Worm (Caenorhabditis elegans) whole organism, mixed stage, embryonic: ENCODE results near the gene T04F3.5.

ENCODE experiments used
- M03D4.4 ChIP-seq: sonication (generic microtip); optimal IDR thresholded peaks from 2 replicates; lab custom pipeline; 2017; ENCODE audit warnings: mild to moderate bottlenecking, missing genetic modification characterization, missing compliant biosample characterization
- bed-3 ChIP-seq: fragments of 200-800 bp; sonication (Bioruptor generic); optimal IDR thresholded peaks from 3 replicates; lab custom pipeline; 2018; ENCODE audit warnings: mild to moderate bottlenecking, missing genetic modification characterization, moderate library complexity, missing compliant biosample characterization
- blmp-1 ChIP-seq: fragments of 150-350 bp; optimal IDR thresholded peaks from 2 replicates; lab custom pipeline; 2014; ENCODE audit warnings: missing biosample characterization, missing genetic modification characterization
- ceh-39 ChIP-seq: fragments of 150-350 bp; optimal IDR thresholded peaks from 2 replicates; lab custom pipeline; 2014; ENCODE audit warnings: missing biosample characterization, missing genetic modification characterization
- ceh-43 ChIP-seq: fragments of 200-800 bp; sonication (Bioruptor generic); optimal IDR thresholded peaks from 2 replicates; lab custom pipeline; 2018; ENCODE audit warnings: mild to moderate bottlenecking, missing genetic modification characterization, moderate library complexity, missing compliant biosample characterization
- ceh-83 ChIP-seq: fragments of 200-800 bp; sonication (Bioruptor generic); optimal IDR thresholded peaks from 2 replicates; lab custom pipeline; 2018; ENCODE audit warnings: mild to moderate bottlenecking, missing genetic modification characterization, missing compliant biosample characterization
- cnd-1 ChIP-seq: fragments of 200-800 bp; sonication (Bioruptor generic); optimal IDR thresholded peaks from 2 replicates; lab custom pipeline; 2018; ENCODE audit warnings: mild to moderate bottlenecking, missing genetic modification characterization, missing compliant biosample characterization
- drap-1 ChIP-seq: fragments of 200-800 bp; sonication (Bioruptor generic); optimal IDR thresholded peaks from 3 replicates; lab custom pipeline; 2018; ENCODE audit warnings: mild to moderate bottlenecking, missing genetic modification characterization, missing compliant biosample characterization
- elt-1 ChIP-seq: sonication (generic microtip); optimal IDR thresholded peaks from 2 replicates; lab custom pipeline; 2017; ENCODE audit warnings: missing genetic modification characterization, mild to moderate bottlenecking, missing compliant biosample characterization, antibody characterized with exemption, moderate library complexity, borderline replicate concordance; ENCODE audit not compliant: insufficient read depth
- elt-3 ChIP-seq: fragments of 150-350 bp; optimal IDR thresholded peaks from 2 replicates; lab custom pipeline; 2014; ENCODE audit warnings: missing biosample characterization, missing genetic modification characterization
- flh-1 ChIP-seq: fragments of 200-800 bp; sonication (Bioruptor generic); optimal IDR thresholded peaks from 2 replicates; lab custom pipeline; 2018; ENCODE audit warnings: mild to moderate bottlenecking, missing genetic modification characterization, moderate library complexity, missing compliant biosample characterization
- ham-2 ChIP-seq: fragments of 200-800 bp; sonication (Bioruptor generic); optimal IDR thresholded peaks from 2 replicates; lab custom pipeline; 2018; ENCODE audit warnings: mild to moderate bottlenecking, missing genetic modification characterization, missing compliant biosample characterization
- hlh-1 ChIP-seq: fragments of 150-350 bp; optimal IDR thresholded peaks from 2 replicates; lab custom pipeline; 2014; ENCODE audit warnings: missing biosample characterization, missing genetic modification reagents, missing genetic modification characterization
- lin-13 ChIP-seq: fragments of 150-350 bp; optimal IDR thresholded peaks from 2 replicates; lab custom pipeline; 2014; ENCODE audit warnings: missing biosample characterization, missing genetic modification characterization
- lsy-2 ChIP-seq: fragments of 150-350 bp; optimal IDR thresholded peaks from 2 replicates; lab custom pipeline; 2014; ENCODE audit warnings: missing biosample characterization, missing genetic modification characterization
- mab-5 ChIP-seq: fragments of 150-350 bp; optimal IDR thresholded peaks from 2 replicates; lab custom pipeline; 2014; ENCODE audit warnings: missing biosample characterization, missing genetic modification characterization
- mep-1 ChIP-seq: fragments of 150-350 bp; optimal IDR thresholded peaks from 2 replicates; lab custom pipeline; 2017; ENCODE audit warnings: missing biosample characterization, missing genetic modification reagents, missing genetic modification characterization, inconsistent platforms
- mls-2 ChIP-seq: sonication (generic microtip); optimal IDR thresholded peaks from 2 replicates; lab custom pipeline; 2016; ENCODE audit warnings: mild to moderate bottlenecking, missing genetic modification characterization, moderate library complexity, missing compliant biosample characterization
- nhr-12 ChIP-seq: fragments of 150-350 bp; optimal IDR thresholded peaks from 2 replicates; lab custom pipeline; 2014; ENCODE audit warnings: missing biosample characterization, missing genetic modification characterization
- nhr-2 ChIP-seq: fragments of 150-350 bp; optimal IDR thresholded peaks from 2 replicates; lab custom pipeline; 2014; ENCODE audit warnings: missing biosample characterization, missing genetic modification characterization
- nhr-237 ChIP-seq: fragments of 150-350 bp; optimal IDR thresholded peaks from 2 replicates; lab custom pipeline; 2014; ENCODE audit warnings: missing biosample characterization, missing genetic modification characterization
- nhr-28 ChIP-seq: fragments of 150-350 bp; optimal IDR thresholded peaks from 2 replicates; lab custom pipeline; 2014; ENCODE audit warnings: missing biosample characterization, missing genetic modification characterization
- nhr-76 ChIP-seq: sonication (generic microtip); optimal IDR thresholded peaks from 2 replicates; lab custom pipeline; 2017; ENCODE audit warnings: missing biosample characterization, missing genetic modification characterization
- pha-4 ChIP-seq: fragments of 150-350 bp; optimal IDR thresholded peaks from 2 replicates; lab custom pipeline; 2018; ENCODE audit warnings: missing biosample characterization, missing genetic modification reagents, missing genetic modification characterization
- sem-2 ChIP-seq: fragments of 200-800 bp; sonication (Bioruptor generic); optimal IDR thresholded peaks from 2 replicates; lab custom pipeline; 2018; ENCODE audit warnings: mild to moderate bottlenecking, missing genetic modification characterization, missing compliant biosample characterization
- snpc-4 ChIP-seq: fragments of 150-350 bp; optimal IDR thresholded peaks from 2 replicates; lab custom pipeline; 2014; ENCODE audit warnings: missing biosample characterization, missing genetic modification characterization
- sptf-1 ChIP-seq: sonication (generic microtip); optimal IDR thresholded peaks from 2 replicates; lab custom pipeline; 2017; ENCODE audit warnings: mild to moderate bottlenecking, missing genetic modification characterization, moderate library complexity, missing compliant biosample characterization
- tbx-8 ChIP-seq: fragments of 200-800 bp; sonication (Bioruptor generic); optimal IDR thresholded peaks from 2 replicates; lab custom pipeline; 2018; ENCODE audit warnings: mild to moderate bottlenecking, missing genetic modification characterization, moderate library complexity, missing compliant biosample characterization
- unc-120 ChIP-seq: sonication (generic microtip); optimal IDR thresholded peaks from 2 replicates; lab custom pipeline; 2017; ENCODE audit warnings: missing genetic modification characterization, missing compliant biosample characterization; ENCODE audit not compliant: poor library complexity, severe bottlenecking
- unc-39 ChIP-seq: fragments of 150-350 bp; optimal IDR thresholded peaks from 2 replicates; lab custom pipeline; 2014; ENCODE audit warnings: missing biosample characterization, missing genetic modification characterization
- unc-62 ChIP-seq: fragments of 150-350 bp; optimal IDR thresholded peaks from 2 replicates; lab custom pipeline; 2014; ENCODE audit warnings: missing biosample characterization, missing genetic modification reagents, missing genetic modification characterization
- zip-8 ChIP-seq: fragments of 150-350 bp; optimal IDR thresholded peaks from 2 replicates; lab custom pipeline; 2014; ENCODE audit warnings: missing biosample characterization, missing genetic modification characterization
- ztf-11 ChIP-seq: fragments of 150-350 bp; optimal IDR thresholded peaks from 2 replicates; lab custom pipeline; 2014; ENCODE audit warnings: missing biosample characterization, missing genetic modification characterization

T04F3.5 gene

DNA sequence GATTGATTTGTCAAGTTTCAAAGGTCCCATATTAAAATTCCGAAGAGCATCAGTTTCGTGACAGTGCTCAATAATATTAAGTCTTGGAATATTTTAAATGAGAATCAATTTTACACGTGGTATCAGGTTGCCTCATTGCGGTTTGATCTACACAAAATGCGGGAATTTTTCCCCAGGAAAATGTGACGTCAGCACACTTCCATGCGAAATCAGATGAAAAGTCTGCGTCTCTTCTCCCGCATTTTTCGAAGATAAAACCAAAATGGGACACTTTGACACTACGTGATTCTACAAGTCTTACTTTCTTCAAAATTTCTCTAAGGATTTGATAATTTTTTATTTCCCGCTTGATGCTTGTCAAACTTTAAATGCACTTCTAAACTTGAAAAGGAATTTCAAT is 37.6 kb upstream of the T04F3.5 start:
- TF ChIP-seq nhr-76 (tag; lab: Kevin White, UChicago), result no peak
- no peak for TF ChIP-seq ceh-83
- no peak for TF ChIP-seq nhr-28 (tag; lab: Kevin White, UChicago)
- no peak for TF ChIP-seq elt-1
- no peak for TF ChIP-seq flh-1 (GFP tag; lab: Kevin White, UChicago)
- no peak for TF ChIP-seq snpc-4 (tag; lab: Kevin White, UChicago)
- TF ChIP-seq elt-3 (tag; lab: Kevin White, UChicago), result no peak

DNA sequence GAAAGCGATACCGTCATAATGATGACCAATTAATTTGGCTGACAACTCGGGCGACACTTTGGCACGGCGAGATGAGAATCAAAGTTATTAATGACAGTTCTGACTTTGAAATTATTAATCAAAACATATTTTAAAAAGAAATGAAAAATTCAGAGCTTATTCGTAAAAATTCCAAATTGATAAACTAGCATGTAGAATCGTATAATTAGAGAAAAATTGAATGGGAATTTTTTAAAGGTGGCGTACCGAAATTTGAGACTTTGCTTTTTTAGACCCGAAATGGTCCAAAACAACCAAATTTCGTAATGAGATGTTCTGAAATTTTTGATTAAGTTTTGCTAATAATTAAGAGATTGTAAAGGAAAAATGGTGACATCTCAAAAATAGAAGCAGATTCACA is 34.5 kb upstream of the T04F3.5 start, which contains the start of gene daf-11:
TSS of gene daf-11 (minus strand) at position 101 of the 400 bp plus-strand sequence.
- TF ChIP-seq pha-4 (tag; lab: Kevin White, UChicago) (no peak), hlh-1 (no peak), nhr-12 (tag; lab: Kevin White, UChicago) (no peak), lin-13 (no peak)

DNA sequence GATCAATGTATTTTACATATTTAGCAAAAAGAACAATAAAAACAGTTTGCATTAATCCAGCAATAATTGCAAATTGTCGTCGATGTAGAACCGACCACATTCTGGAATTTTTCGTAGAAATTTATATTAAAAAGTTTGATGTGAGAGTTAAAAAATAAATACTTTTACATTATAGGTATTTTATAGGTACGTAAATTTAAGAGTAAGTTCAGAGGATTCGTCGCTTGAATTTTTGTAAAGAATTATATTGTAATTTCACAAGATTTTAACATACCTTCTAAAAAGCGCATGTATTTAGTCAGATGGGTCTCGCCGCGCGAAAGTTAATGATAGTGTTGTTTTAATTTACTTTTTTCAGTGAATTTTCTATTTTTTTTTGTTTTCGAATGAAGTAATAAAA is 30.4 kb upstream of the T04F3.5 start, which contains the start of gene rhr-2:
TSS of gene rhr-2 (minus strand) at position 101 of the 400 bp plus-strand sequence.
- no peak for TF ChIP-seq ham-2 (GFP tag; lab: Kevin White, UChicago)
- no peak for TF ChIP-seq sem-2
- TF ChIP-seq M03D4.4, result no peak
- no peak for TF ChIP-seq mls-2 (tag; lab: Kevin White, UChicago)
- no peak for TF ChIP-seq lin-13
- TF ChIP-seq tbx-8 (GFP tag; lab: Kevin White, UChicago), result no peak
- TF ChIP-seq cnd-1 (tag; lab: Kevin White, UChicago), result no peak
- no peak for TF ChIP-seq ceh-43 (GFP tag; lab: Kevin White, UChicago)
- TF ChIP-seq nhr-76 (tag; lab: Kevin White, UChicago), result no peak
- TF ChIP-seq lsy-2 (tag; lab: Kevin White, UChicago), result no peak
- TF ChIP-seq nhr-2, result no peak
- TF ChIP-seq flh-1 (GFP tag; lab: Kevin White, UChicago), result no peak
- no peak for TF ChIP-seq pha-4 (tag; lab: Kevin White, UChicago)
- no peak for TF ChIP-seq nhr-12 (tag; lab: Kevin White, UChicago)
- no peak for TF ChIP-seq hlh-1
- TF ChIP-seq ztf-11 (tag; lab: Kevin White, UChicago), result no peak
- no peak for TF ChIP-seq snpc-4 (tag; lab: Kevin White, UChicago)
- no peak for TF ChIP-seq ceh-39 (tag; lab: Kevin White, UChicago)

DNA sequence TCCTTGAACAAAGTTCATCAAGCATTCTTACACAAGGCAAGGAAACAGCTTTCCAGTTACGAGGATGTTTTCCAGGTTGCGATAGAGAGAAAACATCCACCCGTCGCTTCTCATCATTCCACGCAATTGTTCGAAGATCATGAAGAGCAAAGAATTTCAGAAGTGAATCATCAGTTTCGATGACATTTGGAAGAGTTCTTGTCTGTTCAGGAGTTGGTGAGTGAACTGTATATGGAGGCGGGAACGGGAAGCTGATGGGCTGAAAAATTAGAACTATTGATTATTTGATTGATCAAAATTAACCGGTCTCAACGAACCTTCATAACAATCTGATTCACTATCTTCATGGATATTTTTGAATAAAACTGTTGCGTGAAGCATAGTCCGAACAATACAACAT is 28.4 kb upstream of the T04F3.5 start:
- TF ChIP-seq mls-2 (tag; lab: Kevin White, UChicago), result no peak
- TF ChIP-seq unc-120 (tag; lab: Kevin White, UChicago), result no peak
- no peak for TF ChIP-seq lin-13
- no peak for TF ChIP-seq elt-3 (tag; lab: Kevin White, UChicago)
- no peak for TF ChIP-seq mep-1 (tag; lab: Kevin White, UChicago)
- no peak for TF ChIP-seq hlh-1
- TF ChIP-seq ztf-11 (tag; lab: Kevin White, UChicago), result no peak
- no peak for TF ChIP-seq drap-1 (GFP tag; lab: Kevin White, UChicago)
- TF ChIP-seq sptf-1 (tag; lab: Kevin White, UChicago), result no peak
- no peak for TF ChIP-seq elt-1
- no peak for TF ChIP-seq zip-8 (tag; lab: Kevin White, UChicago)
- TF ChIP-seq nhr-28 (tag; lab: Kevin White, UChicago), result no peak

DNA sequence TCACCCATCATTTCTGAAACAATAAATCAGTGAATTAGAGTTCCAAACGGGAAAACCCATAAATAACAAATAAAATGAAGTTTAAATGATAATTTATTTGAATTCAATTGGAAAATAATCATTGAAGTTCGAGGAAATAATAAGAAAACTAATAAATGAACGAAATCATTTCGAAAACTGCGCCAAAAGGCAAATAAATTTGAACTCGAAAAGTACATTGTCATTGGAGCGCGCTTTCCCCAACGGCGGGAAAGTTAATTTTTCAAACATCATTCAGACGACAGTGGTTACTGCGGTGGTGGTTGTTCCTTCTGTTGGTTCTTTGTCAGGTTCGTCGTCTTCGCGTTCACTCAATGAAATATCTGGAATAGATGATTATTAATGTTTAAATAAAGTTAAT is 27.0 kb upstream of the T04F3.5 start, which contains the start of gene npp-22:
TSS of gene npp-22 (minus strand) at position 13 of the 400 bp plus-strand sequence.
- TF ChIP-seq bed-3 (no peak), unc-39 (tag; lab: Kevin White, UChicago) (no peak), mep-1 (tag; lab: Kevin White, UChicago) (peak; percentile 58), nhr-2 (no peak), nhr-12 (tag; lab: Kevin White, UChicago) (no peak), nhr-28 (tag; lab: Kevin White, UChicago) (no peak)

DNA sequence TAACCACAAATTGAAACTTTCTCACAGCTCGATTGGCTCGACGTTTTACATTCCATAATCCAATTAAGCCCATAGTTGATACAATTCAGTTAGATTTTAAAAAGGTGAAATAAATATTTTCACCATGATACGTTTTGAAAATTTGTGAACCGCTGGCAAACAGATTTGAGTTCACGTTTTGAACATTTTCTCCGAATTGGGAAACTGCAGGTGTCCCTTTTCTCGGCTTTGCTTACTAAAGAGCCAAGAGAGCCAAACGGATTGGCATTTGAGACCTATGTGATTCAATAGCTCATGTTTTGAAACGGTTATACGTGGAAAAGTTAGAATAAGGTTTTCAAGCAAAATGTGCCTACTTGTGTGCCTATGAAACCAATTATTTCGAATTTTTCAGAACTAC is 23.6 kb upstream of the T04F3.5 start, which contains the start of gene spe-42:
TSS of gene spe-42 (minus strand) at position 101 of the 400 bp plus-strand sequence.
- TF ChIP-seq unc-39 (tag; lab: Kevin White, UChicago), result no peak
- TF ChIP-seq sem-2, result no peak
- no peak for TF ChIP-seq drap-1 (GFP tag; lab: Kevin White, UChicago)
- TF ChIP-seq ceh-43 (GFP tag; lab: Kevin White, UChicago), result no peak
- TF ChIP-seq mab-5 (tag; lab: Kevin White, UChicago), result no peak
- no peak for TF ChIP-seq unc-62
- no peak for TF ChIP-seq tbx-8 (GFP tag; lab: Kevin White, UChicago)
- TF ChIP-seq elt-1, result no peak
- no peak for TF ChIP-seq nhr-28 (tag; lab: Kevin White, UChicago)
- no peak for TF ChIP-seq mls-2 (tag; lab: Kevin White, UChicago)
- TF ChIP-seq blmp-1 (tag; lab: Kevin White, UChicago), result no peak
- no peak for TF ChIP-seq hlh-1
- TF ChIP-seq elt-3 (tag; lab: Kevin White, UChicago), result no peak
- no peak for TF ChIP-seq nhr-237 (tag; lab: Kevin White, UChicago)
- TF ChIP-seq cnd-1 (tag; lab: Kevin White, UChicago), result no peak
- TF ChIP-seq mep-1 (tag; lab: Kevin White, UChicago), result no peak
- no peak for TF ChIP-seq pha-4 (tag; lab: Kevin White, UChicago)
